Fruit fly (Drosophila melanogaster) whole organism, adult: ENCODE results near the gene CG44774.
A peak's percentile ranks its signal among the peaks of the same experiment; 100 is the strongest.

ENCODE experiments used
- CG11617 ChIP-seq: fragments of 200-800 bp; sonication (Bioruptor generic); optimal IDR thresholded peaks from 2 replicates; lab custom pipeline; 2017; ENCODE audit warnings: mild to moderate bottlenecking, missing biosample characterization, missing genetic modification reagents, missing genetic modification characterization
- CG12768 ChIP-seq: fragments of 200-800 bp; sonication (Bioruptor generic); optimal IDR thresholded peaks from 2 replicates; lab custom pipeline; 2017; ENCODE audit warnings: missing biosample characterization, missing genetic modification characterization, mild to moderate bottlenecking, moderate library complexity, missing genetic modification reagents
- CG14711 ChIP-seq: fragments of 200-800 bp; sonication (Bioruptor generic); optimal IDR thresholded peaks from 2 replicates; lab custom pipeline; 2018; ENCODE audit warnings: missing biosample characterization, mild to moderate bottlenecking, missing genetic modification characterization, moderate library complexity
- CG1620 ChIP-seq: fragments of 200-800 bp; sonication (Bioruptor generic); optimal IDR thresholded peaks from 2 replicates; lab custom pipeline; 2016; ENCODE audit warnings: missing biosample characterization, missing genetic modification characterization
- CG33017 ChIP-seq: fragments of 200-800 bp; sonication (Bioruptor generic); optimal IDR thresholded peaks from 2 replicates; lab custom pipeline; 2018; ENCODE audit warnings: missing biosample characterization, mild to moderate bottlenecking, missing genetic modification characterization, moderate library complexity
- CG5204 ChIP-seq: fragments of 200-800 bp; sonication (Bioruptor generic); optimal IDR thresholded peaks from 2 replicates; lab custom pipeline; 2016; ENCODE audit warnings: missing biosample characterization, missing genetic modification characterization
- CG7045 ChIP-seq: fragments of 200-800 bp; sonication (Bioruptor generic); optimal IDR thresholded peaks from 2 replicates; lab custom pipeline; 2017; ENCODE audit warnings: missing biosample characterization, mild to moderate bottlenecking, missing genetic modification characterization
- CG7101 ChIP-seq: fragments of 200-800 bp; sonication (Bioruptor generic); optimal IDR thresholded peaks from 2 replicates; lab custom pipeline; 2018; ENCODE audit warnings: missing biosample characterization, mild to moderate bottlenecking, missing genetic modification characterization, moderate library complexity
- Clk ChIP-seq: fragments of 200-800 bp; sonication (Bioruptor generic); optimal IDR thresholded peaks from 2 replicates; lab custom pipeline; 2017; ENCODE audit warnings: missing biosample characterization, missing genetic modification characterization
- Crg-1 ChIP-seq: fragments of 200-800 bp; sonication (Bioruptor generic); optimal IDR thresholded peaks from 2 replicates; lab custom pipeline; 2016; ENCODE audit warnings: missing biosample characterization, missing genetic modification characterization
- Hr96 ChIP-seq: fragments of 200-800 bp; sonication (Bioruptor generic); optimal IDR thresholded peaks from 2 replicates; lab custom pipeline; 2016; ENCODE audit warnings: missing biosample characterization, missing genetic modification characterization
- Mnt ChIP-seq: fragments of 200-800 bp; sonication (Bioruptor generic); optimal IDR thresholded peaks from 2 replicates; lab custom pipeline; 2016; ENCODE audit warnings: missing biosample characterization, mild to moderate bottlenecking, missing genetic modification characterization
- bab1 ChIP-seq: fragments of 200-800 bp; sonication (Bioruptor generic); optimal IDR thresholded peaks from 3 replicates; lab custom pipeline; 2019; ENCODE audit warnings: missing biosample characterization, mild to moderate bottlenecking, missing genetic modification characterization, moderate library complexity
- cic ChIP-seq: fragments of 200-800 bp; sonication (Bioruptor generic); optimal IDR thresholded peaks from 2 replicates; lab custom pipeline; 2017; ENCODE audit warnings: missing biosample characterization, mild to moderate bottlenecking, missing genetic modification characterization, moderate library complexity
- cnc ChIP-seq, 2 experiments: fragments of >200 bp; optimal IDR thresholded peaks; 2 replicates each; lab custom pipeline; 2017
- kay ChIP-seq: fragments of 200-800 bp; sonication (Bioruptor generic); peaks from one replicate; lab custom pipeline; 2016; ENCODE audit warnings: missing biosample characterization, missing genetic modification characterization, borderline replicate concordance
- ovo ChIP-seq: fragments of 200-800 bp; sonication (Bioruptor generic); optimal IDR thresholded peaks from 2 replicates; lab custom pipeline; 2016; ENCODE audit warnings: missing biosample characterization, missing genetic modification characterization
- pad ChIP-seq: fragments of 200-800 bp; sonication (Bioruptor generic); optimal IDR thresholded peaks from 3 replicates; lab custom pipeline; 2017; ENCODE audit warnings: missing biosample characterization, missing genetic modification characterization, mild to moderate bottlenecking, moderate library complexity, missing genetic modification reagents
- tj ChIP-seq: fragments of 200-800 bp; sonication (Bioruptor generic); optimal IDR thresholded peaks from 3 replicates; lab custom pipeline; 2017; ENCODE audit warnings: missing biosample characterization, mild to moderate bottlenecking, missing genetic modification characterization, moderate library complexity
- toe ChIP-seq: fragments of 200-800 bp; sonication (Bioruptor generic); optimal IDR thresholded peaks from 2 replicates; lab custom pipeline; 2016; ENCODE audit warnings: missing biosample characterization, missing genetic modification characterization

Gene CG44774

dm6 chrX:4938072-4938336, at the start of gene CG44774:
TSS of gene CG44774 (minus strand) at chrX:4938105.
- TF ChIP-seq CG7045 (no peak), CG7101 (tag; lab: Kevin White, UChicago) (no peak), kay (GFP tag; lab: Kevin White, UChicago) (peak; percentile 43), cic (no peak), Mnt (GFP tag; lab: Kevin White, UChicago) (no peak), CG12768 (GFP tag; lab: Kevin White, UChicago) (no peak), CG14711 (tag; lab: Kevin White, UChicago) (no peak), Clk (no peak)

- no peak for TF ChIP-seq ovo (GFP tag; lab: Kevin White, UChicago)
- no peak for TF ChIP-seq pad (GFP tag; lab: Kevin White, UChicago)
- TF ChIP-seq Crg-1 (GFP tag; lab: Kevin White, UChicago), result no peak
- no peak for TF ChIP-seq bab1 (GFP tag; lab: Kevin White, UChicago)
- TF ChIP-seq CG5204 (GFP tag; lab: Kevin White, UChicago), result no peak
- TF ChIP-seq cic, result no peak
- TF ChIP-seq CG11617 (GFP tag; lab: Kevin White, UChicago), result no peak
- no peak for TF ChIP-seq CG33017 (tag; lab: Kevin White, UChicago)
- no peak for TF ChIP-seq CG7101 (tag; lab: Kevin White, UChicago)
- TF ChIP-seq Hr96, result no peak
- TF ChIP-seq cnc (optimal IDR thresholded peaks at IDR 0.05; lab: Kevin White, UChicago), result no peak
- no peak for TF ChIP-seq CG7045
- no peak for TF ChIP-seq kay (GFP tag; lab: Kevin White, UChicago)
- TF ChIP-seq CG14711 (tag; lab: Kevin White, UChicago), result no peak
- TF ChIP-seq Mnt (GFP tag; lab: Kevin White, UChicago), result no peak
- no peak for TF ChIP-seq tj
- TF ChIP-seq CG12768 (GFP tag; lab: Kevin White, UChicago), result no peak
- TF ChIP-seq toe (GFP tag; lab: Kevin White, UChicago), result no peak
- TF ChIP-seq CG1620 (GFP tag; lab: Kevin White, UChicago), result no peak
- TF ChIP-seq Clk, result no peak
Observed at dm6 chrX:4985371-4985770, 47.5 kb upstream of the CG44774 start.

dm6 chrX:4983218-4983617, 45.3 kb upstream of the CG44774 start:
- TF ChIP-seq cnc (optimal IDR thresholded peaks at IDR 0.05; lab: Kevin White, UChicago) (no peak), tj (no peak), CG33017 (tag; lab: Kevin White, UChicago) (no peak), pad (GFP tag; lab: Kevin White, UChicago) (no peak), CG11617 (GFP tag; lab: Kevin White, UChicago) (no peak), kay (GFP tag; lab: Kevin White, UChicago) (no peak), CG5204 (GFP tag; lab: Kevin White, UChicago) (no peak), ovo (GFP tag; lab: Kevin White, UChicago) (no peak), Hr96 (no peak), Crg-1 (GFP tag; lab: Kevin White, UChicago) (no peak), CG7045 (no peak), CG14711 (tag; lab: Kevin White, UChicago) (no peak), Clk (no peak)

- no peak for TF ChIP-seq Crg-1 (GFP tag; lab: Kevin White, UChicago)
- no peak for TF ChIP-seq pad (GFP tag; lab: Kevin White, UChicago)
Observed at dm6 chrX:4982430-4982829, 44.5 kb upstream of the CG44774 start.

- no peak for TF ChIP-seq ovo (GFP tag; lab: Kevin White, UChicago)
- TF ChIP-seq CG1620 (GFP tag; lab: Kevin White, UChicago), result no peak
- TF ChIP-seq bab1 (GFP tag; lab: Kevin White, UChicago), result no peak
- no peak for TF ChIP-seq Crg-1 (GFP tag; lab: Kevin White, UChicago)
- no peak for TF ChIP-seq CG33017 (tag; lab: Kevin White, UChicago)
- no peak for TF ChIP-seq Mnt (GFP tag; lab: Kevin White, UChicago)
- no peak for TF ChIP-seq CG5204 (GFP tag; lab: Kevin White, UChicago)
- no peak for TF ChIP-seq CG7101 (tag; lab: Kevin White, UChicago)
- no peak for TF ChIP-seq CG7045
Observed at dm6 chrX:4969926-4970325, 32.0 kb upstream of the CG44774 start.

- TF ChIP-seq cnc (optimal IDR thresholded peaks at IDR 0.05; lab: Kevin White, UChicago), result no peak
- no peak for TF ChIP-seq CG12768 (GFP tag; lab: Kevin White, UChicago)
- no peak for TF ChIP-seq CG7101 (tag; lab: Kevin White, UChicago)
- no peak for TF ChIP-seq kay (GFP tag; lab: Kevin White, UChicago)
- no peak for TF ChIP-seq CG33017 (tag; lab: Kevin White, UChicago)
- no peak for TF ChIP-seq Hr96
- no peak for TF ChIP-seq tj
- no peak for TF ChIP-seq CG1620 (GFP tag; lab: Kevin White, UChicago)
- TF ChIP-seq CG7045, result no peak
- TF ChIP-seq CG11617 (GFP tag; lab: Kevin White, UChicago), result no peak
- TF ChIP-seq toe (GFP tag; lab: Kevin White, UChicago), result no peak
- TF ChIP-seq bab1 (GFP tag; lab: Kevin White, UChicago), result no peak
- no peak for TF ChIP-seq CG5204 (GFP tag; lab: Kevin White, UChicago)
- TF ChIP-seq ovo (GFP tag; lab: Kevin White, UChicago), result no peak
- no peak for TF ChIP-seq Crg-1 (GFP tag; lab: Kevin White, UChicago)
- no peak for TF ChIP-seq cic
- no peak for TF ChIP-seq pad (GFP tag; lab: Kevin White, UChicago)
Observed at dm6 chrX:4965673-4966072, 27.8 kb upstream of the CG44774 start.

DNA sequence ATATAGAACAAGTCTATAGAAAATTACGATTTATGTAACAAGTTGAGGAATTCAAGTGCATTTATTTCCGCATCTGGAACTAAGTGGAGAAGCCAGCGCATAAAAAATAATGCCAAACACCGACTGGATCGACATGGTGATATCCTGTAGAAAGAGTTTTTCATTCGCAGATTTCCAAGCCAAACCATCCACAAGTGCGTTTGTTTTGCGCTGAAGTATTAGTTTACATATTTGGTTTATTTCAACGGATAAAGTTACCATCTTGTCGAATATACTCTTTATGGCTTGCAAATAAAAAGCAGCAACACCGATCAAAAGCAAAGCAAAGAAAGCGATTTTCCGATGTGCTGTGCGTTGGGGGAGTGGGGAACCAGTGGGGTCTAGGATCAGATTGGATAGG, 25.1 kb upstream of the CG44774 start:
- TF ChIP-seq Crg-1 (GFP tag; lab: Kevin White, UChicago) (no peak), CG11617 (GFP tag; lab: Kevin White, UChicago) (no peak), CG5204 (GFP tag; lab: Kevin White, UChicago) (no peak), bab1 (GFP tag; lab: Kevin White, UChicago) (no peak), cnc (optimal IDR thresholded peaks at IDR 0.05; lab: Kevin White, UChicago) (no peak), tj (no peak), CG12768 (GFP tag; lab: Kevin White, UChicago) (no peak), pad (GFP tag; lab: Kevin White, UChicago) (no peak), ovo (GFP tag; lab: Kevin White, UChicago) (no peak), CG33017 (tag; lab: Kevin White, UChicago) (no peak), kay (GFP tag; lab: Kevin White, UChicago) (no peak), toe (GFP tag; lab: Kevin White, UChicago) (no peak), Hr96 (no peak), cic (no peak), Mnt (GFP tag; lab: Kevin White, UChicago) (no peak), CG7101 (tag; lab: Kevin White, UChicago) (no peak), CG7045 (no peak), Clk (no peak), CG14711 (tag; lab: Kevin White, UChicago) (no peak)
